Worm (Caenorhabditis elegans) whole organism, L2 larva: ENCODE data around the gene drr-1.

ENCODE experiments used
- ZK546.5 ChIP-seq: sonication (generic microtip); optimal IDR thresholded peaks from 2 replicates; lab custom pipeline; 2017; ENCODE audit warnings: missing biosample characterization, missing genetic modification characterization
- lin-39 ChIP-seq: fragments of 150-350 bp; optimal IDR thresholded peaks from 2 replicates; lab custom pipeline; 2014; ENCODE audit warnings: missing biosample characterization, missing genetic modification reagents, missing genetic modification characterization
- mab-5 ChIP-seq: fragments of 150-350 bp; optimal IDR thresholded peaks from 2 replicates; lab custom pipeline; 2014; ENCODE audit warnings: missing biosample characterization, missing genetic modification characterization
- nhr-11 ChIP-seq: fragments of 150-350 bp; optimal IDR thresholded peaks from 2 replicates; lab custom pipeline; 2014; ENCODE audit warnings: missing biosample characterization, missing genetic modification characterization
- nhr-12 ChIP-seq: fragments of 150-350 bp; optimal IDR thresholded peaks from 2 replicates; lab custom pipeline; 2014; ENCODE audit warnings: missing biosample characterization, missing genetic modification characterization

DNA sequence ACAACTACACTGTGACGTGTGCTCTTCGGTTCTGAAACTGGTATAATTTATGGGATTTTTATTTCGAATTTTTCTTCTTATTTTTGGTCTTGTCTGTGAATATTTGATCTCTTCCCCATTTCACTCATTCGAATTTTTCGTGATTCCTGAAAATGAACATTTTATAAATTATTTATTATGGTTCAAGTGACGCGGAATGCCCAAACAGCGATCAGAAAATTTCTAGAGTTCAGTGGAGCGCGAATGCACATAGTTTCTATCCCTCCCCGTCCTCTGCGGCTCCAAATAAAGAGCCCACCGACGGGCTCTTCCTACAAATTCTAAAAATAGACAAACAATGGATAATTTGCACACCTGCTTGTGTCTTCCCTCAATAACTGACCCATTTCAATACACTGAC is 8.0 kb upstream of the drr-1 start, which contains the start of gene F54F11.1:
- TF ChIP-seq nhr-11 (no peak), ZK546.5 (no peak), mab-5 (tag; lab: Kevin White, UChicago) (no peak), nhr-12 (no peak), lin-39 (tag; lab: Kevin White, UChicago) (no peak)
